Fruit fly (Drosophila melanogaster) whole organism, embryonic: Measurements from ENCODE around the gene Wdr33.

Experiments
- Atf6 ChIP-seq: fragments of 200-800 bp; sonication (Bioruptor generic); IDR thresholded peaks from 2 replicates; pipeline ENCODE4 v1.3.6; 2022; ENCODE audit warnings: missing biosample characterization, missing genetic modification characterization
- Blimp-1 ChIP-seq: fragments of 200-800 bp; sonication (Bioruptor generic); optimal IDR thresholded peaks from 3 replicates; lab custom pipeline; 2018; ENCODE audit warnings: missing biosample characterization, missing genetic modification characterization, mild to moderate bottlenecking, moderate library complexity, missing genetic modification reagents
- CG11085 ChIP-seq: fragments of 200-800 bp; sonication (Bioruptor generic); IDR thresholded peaks from 2 replicates; pipeline ENCODE4 v1.3.6; 2022; ENCODE audit warnings: missing biosample characterization, missing genetic modification characterization
- CG11398 ChIP-seq: fragments of 200-800 bp; sonication (Bioruptor generic); optimal IDR thresholded peaks from 2 replicates; lab custom pipeline; 2016; ENCODE audit warnings: missing biosample characterization, missing genetic modification characterization
- CG12155 ChIP-seq: fragments of 200-800 bp; sonication (Bioruptor generic); optimal IDR thresholded peaks from 3 replicates; lab custom pipeline; 2016; ENCODE audit warnings: missing biosample characterization, missing genetic modification characterization
- CG13296 ChIP-seq: fragments of 200-800 bp; sonication (Bioruptor generic); optimal IDR thresholded peaks from 3 replicates; lab custom pipeline; 2018; ENCODE audit warnings: missing biosample characterization, mild to moderate bottlenecking, missing genetic modification characterization
- CG13775 ChIP-seq: fragments of 200-800 bp; sonication (Bioruptor generic); optimal IDR thresholded peaks from 3 replicates; lab custom pipeline; 2017; ENCODE audit warnings: missing biosample characterization, mild to moderate bottlenecking, missing genetic modification characterization
- CG13894 ChIP-seq: fragments of 200-800 bp; sonication (Bioruptor generic); optimal IDR thresholded peaks from 3 replicates; lab custom pipeline; 2018; ENCODE audit warnings: missing biosample characterization, mild to moderate bottlenecking, missing genetic modification characterization, moderate library complexity
- CG1529 ChIP-seq: fragments of 200-800 bp; sonication (Bioruptor generic); optimal IDR thresholded peaks from 3 replicates; lab custom pipeline; 2018; ENCODE audit warnings: missing biosample characterization, missing genetic modification characterization
- CG17361 ChIP-seq: fragments of 200-800 bp; sonication (Bioruptor generic); IDR thresholded peaks from 3 replicates; pipeline ENCODE4 v1.3.6; 2022; ENCODE audit warnings: missing biosample characterization, missing genetic modification characterization
- CG2678 ChIP-seq: fragments of 200-800 bp; sonication (Bioruptor generic); optimal IDR thresholded peaks from 3 replicates; lab custom pipeline; 2019; ENCODE audit warnings: missing biosample characterization, mild to moderate bottlenecking, missing genetic modification characterization, moderate library complexity
- CG2712 ChIP-seq: fragments of 200-800 bp; optimal IDR thresholded peaks from 3 replicates; lab custom pipeline; 2019; ENCODE audit warnings: missing biosample characterization, mild to moderate bottlenecking, missing genetic modification characterization, moderate library complexity
- CG31388 ChIP-seq: fragments of 200-800 bp; sonication (Bioruptor generic); optimal IDR thresholded peaks from 2 replicates; lab custom pipeline; 2016; ENCODE audit warnings: missing biosample characterization, missing genetic modification characterization
- CG33213 ChIP-seq: fragments of 200-800 bp; sonication (Bioruptor generic); optimal IDR thresholded peaks from 3 replicates; lab custom pipeline; 2016; ENCODE audit warnings: missing biosample characterization, missing genetic modification characterization
- CG4282 ChIP-seq: fragments of 200-800 bp; sonication (Bioruptor generic); optimal IDR thresholded peaks from 2 replicates; lab custom pipeline; 2016; ENCODE audit warnings: missing biosample characterization, missing genetic modification characterization
- CG5180 ChIP-seq: fragments of 200-800 bp; sonication (Bioruptor generic); optimal IDR thresholded peaks from 3 replicates; lab custom pipeline; 2017; ENCODE audit warnings: missing biosample characterization, missing genetic modification characterization, mild to moderate bottlenecking, moderate library complexity, missing genetic modification reagents
- CG6175 ChIP-seq: fragments of 200-800 bp; sonication (Bioruptor generic); IDR thresholded peaks from 3 replicates; pipeline ENCODE4 v1.3.6; 2022; ENCODE audit warnings: missing biosample characterization, missing genetic modification characterization
- CG6854 ChIP-seq: fragments of 200-800 bp; sonication (Bioruptor generic); optimal IDR thresholded peaks from 3 replicates; lab custom pipeline; 2017; ENCODE audit warnings: missing biosample characterization, mild to moderate bottlenecking, missing genetic modification characterization
- CG8765 ChIP-seq: fragments of 200-800 bp; sonication (Bioruptor generic); IDR thresholded peaks from 2 replicates; pipeline ENCODE4 v1.3.6; 2022; ENCODE audit warnings: missing biosample characterization, missing genetic modification characterization
- CG9215 ChIP-seq: fragments of 200-800 bp; sonication (Bioruptor generic); IDR thresholded peaks from 2 replicates; pipeline ENCODE4 v1.3.6; 2022; ENCODE audit warnings: missing biosample characterization, missing genetic modification characterization
- CG9727 ChIP-seq: fragments of 200-800 bp; sonication (Bioruptor generic); optimal IDR thresholded peaks from 3 replicates; lab custom pipeline; 2017; ENCODE audit warnings: missing biosample characterization, mild to moderate bottlenecking, missing genetic modification characterization
- CG9876 ChIP-seq: fragments of 200-800 bp; sonication (Bioruptor generic); optimal IDR thresholded peaks from 2 replicates; lab custom pipeline; 2016; ENCODE audit warnings: missing biosample characterization, missing genetic modification characterization
- CTCF ChIP-seq: fragments of 200-800 bp; sonication (Bioruptor generic); optimal IDR thresholded peaks from 2 replicates; lab custom pipeline; 2017; ENCODE audit warnings: missing biosample characterization, mild to moderate bottlenecking, missing genetic modification characterization, moderate library complexity
- Chrac-16 ChIP-seq: fragments of 200-800 bp; sonication (Bioruptor generic); optimal IDR thresholded peaks from 3 replicates; lab custom pipeline; 2016; ENCODE audit warnings: missing biosample characterization, missing genetic modification characterization
- Dfd ChIP-seq, 2 experiments: fragments of >200 bp; optimal IDR thresholded peaks; 2 replicates each; lab custom pipeline; 2017; ENCODE audit warnings: missing biosample characterization in 2 of 2, missing genetic modification characterization in 2 of 2
- Drgx ChIP-seq: fragments of 200-800 bp; sonication (Bioruptor generic); IDR thresholded peaks from 2 replicates; pipeline ENCODE4 v1.3.6; 2022; ENCODE audit warnings: missing biosample characterization, missing genetic modification characterization
- HHEX ChIP-seq: fragments of 200-800 bp; sonication (Bioruptor generic); optimal IDR thresholded peaks from 3 replicates; lab custom pipeline; 2017; ENCODE audit warnings: missing biosample characterization, mild to moderate bottlenecking, missing genetic modification characterization, missing genetic modification reagents
- Hr78 ChIP-seq, 2 experiments: fragments of 200-800 bp in 1 of 2; fragments of >200 bp in 1 of 2; sonication (Bioruptor generic) in 1 of 2; optimal IDR thresholded peaks; 2 replicates each; lab custom pipeline; 2017 to 2019; ENCODE audit warnings: missing biosample characterization in 2 of 2, missing genetic modification characterization in 2 of 2, mild to moderate bottlenecking in 1 of 2, moderate library complexity in 1 of 2
- MBD-R2 ChIP-seq: fragments of 200-800 bp; sonication (Bioruptor generic); IDR thresholded peaks from 2 replicates; pipeline ENCODE4 v1.3.6; 2022; ENCODE audit warnings: missing biosample characterization, missing genetic modification characterization
- Nf-YC ChIP-seq: fragments of 200-800 bp; optimal IDR thresholded peaks from 3 replicates; lab custom pipeline; 2019; ENCODE audit warnings: missing biosample characterization, mild to moderate bottlenecking, missing genetic modification characterization, moderate library complexity
- PHDP ChIP-seq: fragments of 200-800 bp; sonication (Bioruptor generic); optimal IDR thresholded peaks from 3 replicates; lab custom pipeline; 2018; ENCODE audit warnings: missing biosample characterization, mild to moderate bottlenecking, missing genetic modification characterization, moderate library complexity
- Usf ChIP-seq: fragments of 200-800 bp; sonication (Bioruptor generic); optimal IDR thresholded peaks from 2 replicates; lab custom pipeline; 2017; ENCODE audit warnings: missing genotype, missing biosample characterization, missing genetic modification characterization
- aop ChIP-seq: fragments of 200-800 bp; sonication (Bioruptor generic); IDR thresholded peaks from 2 replicates; pipeline ENCODE4 v1.3.6; 2022; ENCODE audit warnings: missing biosample characterization, missing genetic modification characterization
- ato ChIP-seq: fragments of 200-800 bp; sonication (Bioruptor generic); IDR thresholded peaks from 2 replicates; pipeline ENCODE4 v1.3.6; 2022; ENCODE audit warnings: missing biosample characterization, missing genetic modification characterization; ENCODE audit not compliant: partially characterized antibody
- br ChIP-seq: fragments of >200 bp; optimal IDR thresholded peaks from 2 replicates; lab custom pipeline; 2017
- bsh ChIP-seq, 2 experiments: fragments of 200-800 bp; sonication (Bioruptor generic); optimal IDR thresholded peaks; 2 replicates each; lab custom pipeline; 2017 to 2018; ENCODE audit warnings: mild to moderate bottlenecking in 2 of 2, missing biosample characterization in 2 of 2, missing genetic modification characterization in 2 of 2, moderate library complexity in 1 of 2
- cato ChIP-seq: fragments of 200-800 bp; sonication (Bioruptor generic); optimal IDR thresholded peaks from 2 replicates; lab custom pipeline; 2016; ENCODE audit warnings: missing biosample characterization, missing genetic modification characterization, borderline replicate concordance
- da ChIP-seq: fragments of 200-800 bp; sonication (Bioruptor generic); optimal IDR thresholded peaks from 2 replicates; lab custom pipeline; 2016; ENCODE audit warnings: missing biosample characterization, missing genetic modification characterization
- dati ChIP-seq: fragments of 200-800 bp; sonication (Bioruptor generic); IDR thresholded peaks from 2 replicates; pipeline ENCODE4 v1.3.6; 2022; ENCODE audit warnings: missing biosample characterization, missing genetic modification characterization
- ems ChIP-seq: fragments of 200-800 bp; sonication (Bioruptor generic); optimal IDR thresholded peaks from 3 replicates; lab custom pipeline; 2016; ENCODE audit warnings: missing biosample characterization, missing genetic modification characterization
- eyg ChIP-seq: fragments of 200-800 bp; sonication (Bioruptor generic); optimal IDR thresholded peaks from 3 replicates; lab custom pipeline; 2016; ENCODE audit warnings: missing biosample characterization, missing genetic modification characterization
- her ChIP-seq: fragments of 200-800 bp; sonication (Bioruptor generic); optimal IDR thresholded peaks from 2 replicates; lab custom pipeline; 2016; ENCODE audit warnings: missing biosample characterization, missing genetic modification characterization
- ind ChIP-seq: fragments of 200-800 bp; sonication (Bioruptor generic); optimal IDR thresholded peaks from 3 replicates; lab custom pipeline; 2016; ENCODE audit warnings: missing biosample characterization, missing genetic modification characterization
- kni ChIP-seq: fragments of 200-800 bp; sonication (Bioruptor generic); optimal IDR thresholded peaks from 3 replicates; lab custom pipeline; 2017; ENCODE audit warnings: mild to moderate bottlenecking, missing biosample characterization, missing genetic modification reagents, missing genetic modification characterization
- org-1 ChIP-seq: fragments of 200-800 bp; sonication (Bioruptor generic); optimal IDR thresholded peaks from 2 replicates; lab custom pipeline; 2017; ENCODE audit warnings: missing biosample characterization, missing genetic modification characterization
- repo ChIP-seq: fragments of 200-800 bp; sonication (Bioruptor generic); optimal IDR thresholded peaks from 2 replicates; lab custom pipeline; 2016; ENCODE audit warnings: missing biosample characterization, missing genetic modification characterization
- rib ChIP-seq: fragments of 200-800 bp; sonication (Bioruptor generic); IDR thresholded peaks from 2 replicates; pipeline ENCODE4 v1.3.6; 2022; ENCODE audit warnings: missing biosample characterization, missing genetic modification characterization
- sim ChIP-seq: fragments of 200-800 bp; sonication (Bioruptor generic); IDR thresholded peaks from 2 replicates; pipeline ENCODE4 v1.3.6; 2022; ENCODE audit warnings: missing biosample characterization, missing genetic modification characterization
- slp2 ChIP-seq: fragments of 200-800 bp; sonication (Bioruptor generic); optimal IDR thresholded peaks from 2 replicates; lab custom pipeline; 2016; ENCODE audit warnings: missing biosample characterization, missing genetic modification characterization
- ttk ChIP-seq: fragments of 200-800 bp; sonication (Bioruptor generic); IDR thresholded peaks from 2 replicates; pipeline ENCODE4 v2.1.2; 2022; ENCODE audit warnings: missing biosample characterization, missing genetic modification characterization
- zen2 ChIP-seq: fragments of 200-800 bp; sonication (Bioruptor generic); IDR thresholded peaks from 3 replicates; pipeline ENCODE4 v1.3.6; 2022; ENCODE audit warnings: missing biosample characterization, missing genetic modification characterization; ENCODE audit not compliant: partially characterized antibody

The Wdr33 gene

DNA sequence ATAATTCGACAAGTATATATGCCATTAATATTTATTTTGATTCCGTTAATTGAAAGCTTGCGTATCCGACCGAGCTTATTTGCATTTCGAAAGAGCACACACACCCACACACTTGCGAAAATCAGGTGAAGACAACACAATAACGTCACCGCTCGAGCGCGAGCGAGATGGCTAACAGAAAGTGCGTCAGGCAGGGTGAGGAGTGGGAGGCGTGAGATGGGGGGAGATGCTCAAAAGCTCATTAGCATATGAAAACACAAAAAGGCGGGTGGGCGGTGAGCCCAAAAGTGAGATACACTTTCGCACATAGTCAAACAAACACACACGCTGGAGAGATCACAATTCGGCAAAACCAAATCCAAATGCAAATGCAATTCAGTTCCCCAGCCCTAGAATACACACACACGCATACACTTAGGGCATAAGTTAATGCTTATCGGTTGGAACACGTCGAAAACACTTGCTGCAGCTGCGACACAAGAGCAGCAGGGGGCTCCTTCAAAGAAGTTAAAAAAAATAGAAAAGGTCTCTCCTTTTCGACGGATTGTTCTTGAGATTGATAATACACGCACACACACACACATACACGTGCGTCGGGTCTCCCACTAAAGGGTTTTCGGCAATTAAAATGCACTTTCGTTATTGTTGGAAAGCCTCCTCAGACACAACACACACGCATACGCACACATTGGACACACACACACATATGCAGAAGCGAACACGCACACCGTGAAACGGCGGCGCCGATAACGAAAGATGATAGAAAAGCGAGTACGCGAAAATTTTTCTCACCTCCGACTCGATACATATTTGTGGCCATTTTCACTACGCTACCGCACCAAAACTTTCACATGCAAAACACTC, 12.5 kb upstream of the Wdr33 start (continued):
- TF ChIP-seq CG13775 (GFP tag; lab: Kevin White, UChicago): no peak
- TF ChIP-seq cato (GFP tag; lab: Kevin White, UChicago): no peak
- TF ChIP-seq ato (GFP tag; lab: Robert Waterston, UW): no peak
- TF ChIP-seq Drgx (GFP tag; lab: Robert Waterston, UW): peak; percentile 39; the same call in 1 of the 2 replicates
- no peak for TF ChIP-seq aop (GFP tag; lab: Robert Waterston, UW)
- TF ChIP-seq CTCF (GFP tag; lab: Kevin White, UChicago): no peak
- no peak for TF ChIP-seq Nf-YC (tag; lab: Kevin White, UChicago)
- peak; percentile 66 for TF ChIP-seq kni (GFP tag; lab: Kevin White, UChicago)
- no peak for TF ChIP-seq CG8765 (GFP tag; lab: Robert Waterston, UW)
- TF ChIP-seq CG17361: no peak
- no peak for TF ChIP-seq CG1529
- no peak for TF ChIP-seq CG9876
- no peak for TF ChIP-seq CG4282
- no peak for TF ChIP-seq zen2
- no peak for TF ChIP-seq Usf (GFP tag; lab: Kevin White, UChicago)
- TF ChIP-seq CG13296: no peak
- no peak for TF ChIP-seq Atf6 (GFP tag; lab: Robert Waterston, UW)
- TF ChIP-seq slp2 (GFP tag; lab: Kevin White, UChicago): no peak
- no peak for TF ChIP-seq CG12155 (GFP tag; lab: Kevin White, UChicago)
- no peak for TF ChIP-seq da (GFP tag; lab: Kevin White, UChicago)
- no peak for TF ChIP-seq org-1 (GFP tag; lab: Kevin White, UChicago)
- TF ChIP-seq CG9727: no peak
- TF ChIP-seq HHEX (GFP tag; lab: Kevin White, UChicago): no peak
- TF ChIP-seq Chrac-16: no peak
- no peak for TF ChIP-seq repo (GFP tag; lab: Kevin White, UChicago)
- TF ChIP-seq MBD-R2 (GFP tag; lab: Robert Waterston, UW): 0 out of 2 replicates have a peak, but pooled peaks have one; percentile 6
- TF ChIP-seq CG9215 (GFP tag; lab: Robert Waterston, UW): no peak
- TF ChIP-seq CG33213 (GFP tag; lab: Kevin White, UChicago): no peak
- peak; percentile 8 for TF ChIP-seq rib
- no peak for TF ChIP-seq sim (GFP tag; lab: Robert Waterston, UW)
- TF ChIP-seq Dfd (GFP tag; optimal IDR thresholded peaks at IDR 0.05; lab: Kevin White, UChicago): no peak
- peak; percentile 16 for TF ChIP-seq Blimp-1 (GFP tag; lab: Kevin White, UChicago)
- TF ChIP-seq ems (GFP tag; lab: Kevin White, UChicago): no peak
- no peak for TF ChIP-seq ttk (GFP tag; lab: Robert Waterston, UW)
- TF ChIP-seq ind (GFP tag; lab: Kevin White, UChicago): no peak
- TF ChIP-seq PHDP: no peak
- TF ChIP-seq Hr78 (GFP tag; optimal IDR thresholded peaks at IDR 0.05; lab: Kevin White, UChicago): no peak
- TF ChIP-seq CG5180 (GFP tag; lab: Kevin White, UChicago): peak; percentile 82
- no peak for TF ChIP-seq CG2678 (tag; lab: Kevin White, UChicago)
- no peak for TF ChIP-seq CG11398 (GFP tag; lab: Kevin White, UChicago)
- no peak for TF ChIP-seq CG31388 (GFP tag; lab: Kevin White, UChicago)
- TF ChIP-seq CG6854 (GFP tag; lab: Kevin White, UChicago): no peak
- TF ChIP-seq CG6175 (GFP tag; lab: Robert Waterston, UW): no peak
- no peak for TF ChIP-seq CG13894
- TF ChIP-seq dati (GFP tag; lab: Robert Waterston, UW): no peak
- no peak for TF ChIP-seq her (GFP tag; lab: Kevin White, UChicago)
- TF ChIP-seq CG11085 (GFP tag; lab: Robert Waterston, UW): no peak
- TF ChIP-seq CG2712 (tag; lab: Kevin White, UChicago): no peak
- TF ChIP-seq eyg: no peak
- TF ChIP-seq br: no peak
- TF ChIP-seq bsh (GFP tag; optimal IDR thresholded peaks at IDR 0.05; lab: Kevin White, UChicago): no peak
